In the genomic region with DNA sequence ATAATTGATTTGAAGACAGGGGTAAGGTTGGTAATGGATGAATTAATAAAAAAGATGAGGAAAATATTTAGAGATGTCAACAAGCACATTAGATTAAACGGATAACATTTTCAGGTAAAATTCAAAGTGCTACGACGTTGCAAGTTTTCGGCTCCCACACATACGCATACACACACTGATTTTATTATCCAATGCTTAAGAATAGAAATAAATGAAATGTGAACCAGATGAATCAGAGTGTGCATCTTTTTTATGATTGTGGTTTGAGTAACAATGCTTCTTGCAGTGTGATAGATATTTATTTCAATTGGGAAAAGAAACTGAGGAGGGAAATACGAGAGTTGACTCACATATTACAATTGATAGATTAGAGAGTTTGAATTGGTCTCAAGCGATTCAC, we compare ENCODE assay signal across 3 worm cellular contexts.
TF ChIP-seq lines count a peak whose summit lies in the region.

No protein-coding gene starts in this region.

TF ChIP-seq in whole organism, L1 larva, 84 proteins besides CTCF, POLR2A, EP300 and RAD21:
- TF ChIP-seq dsc-1 (tag; optimal IDR thresholded peaks at IDR 0.05; lab: Kevin White, UChicago): peak; percentile 93
- no peak for TF ChIP-seq efl-1 (optimal IDR thresholded peaks at IDR 0.05; lab: Kevin White, UChicago)
- TF ChIP-seq efl-1 (GFP tag; optimal IDR thresholded peaks at IDR 0.05 in 1 of 2; lab: Kevin White, UChicago): peak in 1 of 2 experiments; percentile 67
- TF ChIP-seq fkh-4 (tag; optimal IDR thresholded peaks at IDR 0.05; lab: Kevin White, UChicago; ENCODE audit: borderline replicate concordance): peak; percentile 68
- no peak for TF ChIP-seq ceh-88 (GFP tag; IDR thresholded peaks at IDR 0.05; lab: Robert Waterston, UW)
- no peak for TF ChIP-seq lsy-2 (tag; optimal IDR thresholded peaks at IDR 0.05; lab: Kevin White, UChicago)

TF ChIP-seq in whole organism, L4 larva, 104 proteins besides CTCF, POLR2A, EP300 and RAD21:
- TF ChIP-seq daf-19 (GFP tag; conservative IDR thresholded peaks at IDR 0.05; lab: Robert Waterston, UW) (no peak), nhr-48 (tag; optimal IDR thresholded peaks at IDR 0.05; lab: Kevin White, UChicago) (no peak), aha-1 (tag; lab: Kevin White, UChicago) (peak; percentile 26), ceh-62 (tag; optimal IDR thresholded peaks at IDR 0.05; lab: Kevin White, UChicago) (no peak), nhr-41 (GFP tag; IDR thresholded peaks at IDR 0.05; lab: Robert Waterston, UW) (no peak), rbr-2 (tag; optimal IDR thresholded peaks at IDR 0.05; lab: Kevin White, UChicago) (no peak)

TF ChIP-seq in whole organism, late embryonic, 69 proteins besides CTCF, POLR2A, EP300 and RAD21:
- TF ChIP-seq hlh-8 (tag; optimal IDR thresholded peaks at IDR 0.05; lab: Kevin White, UChicago): peak; percentile 2
- TF ChIP-seq nfya-1 (tag; optimal IDR thresholded peaks at IDR 0.05; lab: Kevin White, UChicago): no peak
TF ChIP-seq in whole organism, late embryonic: peak in this region for 1.
